Fruit fly (Drosophila melanogaster) whole organism, embryonic: ENCODE measurements around the gene fit.

Experiments used
- B-H1 ChIP-seq: fragments of 200-800 bp; sonication (Bioruptor generic); IDR thresholded peaks from 3 replicates; pipeline ENCODE4 v1.3.6; 2022; ENCODE audit warnings: missing biosample characterization, missing genetic modification characterization
- C15 ChIP-seq: fragments of 200-800 bp; sonication (Bioruptor generic); IDR thresholded peaks from 3 replicates; pipeline ENCODE4 v1.3.6; 2022; ENCODE audit warnings: missing biosample characterization, missing genetic modification characterization
- CG10274 ChIP-seq: fragments of 200-800 bp; sonication (Bioruptor generic); optimal IDR thresholded peaks from 3 replicates; lab custom pipeline; 2017; ENCODE audit warnings: missing biosample characterization, mild to moderate bottlenecking, missing genetic modification characterization
- CG11696 ChIP-seq: fragments of 200-800 bp; sonication (Bioruptor generic); IDR thresholded peaks from 2 replicates; pipeline ENCODE4 v1.3.6; 2022; ENCODE audit warnings: missing biosample characterization, missing genetic modification characterization
- CG12236 ChIP-seq: fragments of 200-800 bp; sonication (Bioruptor generic); optimal IDR thresholded peaks from 2 replicates; lab custom pipeline; 2016; ENCODE audit warnings: missing biosample characterization, missing genetic modification characterization
- CG13287 ChIP-seq: fragments of 200-800 bp; sonication (Bioruptor generic); IDR thresholded peaks from 2 replicates; pipeline ENCODE4 v1.3.6; 2022; ENCODE audit warnings: missing biosample characterization, missing genetic modification characterization; ENCODE audit not compliant: partially characterized antibody
- CG13894 ChIP-seq: fragments of 200-800 bp; sonication (Bioruptor generic); optimal IDR thresholded peaks from 3 replicates; lab custom pipeline; 2018; ENCODE audit warnings: missing biosample characterization, mild to moderate bottlenecking, missing genetic modification characterization, moderate library complexity
- CG14860 ChIP-seq: fragments of 200-800 bp; sonication (Bioruptor generic); IDR thresholded peaks from 3 replicates; pipeline ENCODE4 v1.3.6; 2022; ENCODE audit warnings: missing biosample characterization, missing genetic modification characterization; ENCODE audit not compliant: partially characterized antibody
- CG15514 ChIP-seq: fragments of 200-800 bp; sonication (Bioruptor generic); optimal IDR thresholded peaks from 3 replicates; lab custom pipeline; 2017; ENCODE audit warnings: missing biosample characterization, missing genetic modification characterization, mild to moderate bottlenecking, moderate library complexity, missing genetic modification reagents
- CG16813 ChIP-seq: fragments of 200-800 bp; sonication (Bioruptor generic); IDR thresholded peaks from 3 replicates; pipeline ENCODE4 v1.3.6; 2022; ENCODE audit warnings: missing biosample characterization, missing genetic modification characterization; ENCODE audit not compliant: partially characterized antibody
- CG17186 ChIP-seq: fragments of 200-800 bp; sonication (Bioruptor generic); optimal IDR thresholded peaks from 3 replicates; lab custom pipeline; 2017; ENCODE audit warnings: missing biosample characterization, missing genetic modification reagents, missing genetic modification characterization
- CG17568 ChIP-seq: fragments of 200-800 bp; sonication (Bioruptor generic); optimal IDR thresholded peaks from 2 replicates; lab custom pipeline; 2018; ENCODE audit warnings: missing biosample characterization, mild to moderate bottlenecking, missing genetic modification characterization, moderate library complexity
- CG2199 ChIP-seq: fragments of 200-800 bp; sonication (Bioruptor generic); IDR thresholded peaks from 3 replicates; pipeline ENCODE4 v1.3.6; 2022; ENCODE audit warnings: missing biosample characterization, missing genetic modification characterization
- CG3065 ChIP-seq: fragments of 200-800 bp; sonication (Bioruptor generic); optimal IDR thresholded peaks from 2 replicates; lab custom pipeline; 2016; ENCODE audit warnings: missing biosample characterization, missing genetic modification characterization
- CG32532 ChIP-seq: fragments of 200-800 bp; sonication (Bioruptor generic); IDR thresholded peaks from 2 replicates; pipeline ENCODE4 v1.3.6; 2022; ENCODE audit warnings: missing biosample characterization, missing genetic modification characterization
- CG4282 ChIP-seq: fragments of 200-800 bp; sonication (Bioruptor generic); optimal IDR thresholded peaks from 2 replicates; lab custom pipeline; 2016; ENCODE audit warnings: missing biosample characterization, missing genetic modification characterization
- CG4707 ChIP-seq: fragments of 200-800 bp; sonication (Bioruptor generic); optimal IDR thresholded peaks from 2 replicates; lab custom pipeline; 2018; ENCODE audit warnings: missing biosample characterization, mild to moderate bottlenecking, missing genetic modification characterization, moderate library complexity
- CG4730 ChIP-seq: fragments of 200-800 bp; sonication (Bioruptor generic); IDR thresholded peaks from 2 replicates; pipeline ENCODE4 v1.3.6; 2022; ENCODE audit warnings: missing biosample characterization, missing genetic modification characterization
- CG6272 ChIP-seq: fragments of 200-800 bp; sonication (Bioruptor generic); IDR thresholded peaks from 2 replicates; pipeline ENCODE4 v1.3.6; 2022; ENCODE audit warnings: missing biosample characterization, missing genetic modification characterization
- CG8765 ChIP-seq: fragments of 200-800 bp; sonication (Bioruptor generic); IDR thresholded peaks from 2 replicates; pipeline ENCODE4 v1.3.6; 2022; ENCODE audit warnings: missing biosample characterization, missing genetic modification characterization
- Chrac-16 ChIP-seq: fragments of 200-800 bp; sonication (Bioruptor generic); optimal IDR thresholded peaks from 3 replicates; lab custom pipeline; 2016; ENCODE audit warnings: missing biosample characterization, missing genetic modification characterization
- Ets65A ChIP-seq: fragments of 200-800 bp; sonication (Bioruptor generic); peaks from one replicate; lab custom pipeline; 2016; ENCODE audit warnings: missing biosample characterization, missing genetic modification characterization
- Hey ChIP-seq: fragments of 200-800 bp; sonication (Bioruptor generic); optimal IDR thresholded peaks from 3 replicates; lab custom pipeline; 2018; ENCODE audit warnings: missing biosample characterization, mild to moderate bottlenecking, missing genetic modification characterization
- HmgZ ChIP-seq: fragments of 200-800 bp; sonication (Bioruptor generic); optimal IDR thresholded peaks from 2 replicates; lab custom pipeline; 2018; ENCODE audit warnings: missing biosample characterization, mild to moderate bottlenecking, missing genetic modification characterization
- Opbp ChIP-seq: fragments of 200-800 bp; sonication (Bioruptor generic); IDR thresholded peaks from 3 replicates; pipeline ENCODE4 v1.3.6; 2022; ENCODE audit warnings: missing biosample characterization, missing genetic modification characterization; ENCODE audit not compliant: partially characterized antibody
- Pdp1 ChIP-seq, 2 experiments: fragments of 200-800 bp; sonication (Bioruptor generic); optimal IDR thresholded peaks; 3 replicates each; lab custom pipeline; 2016; ENCODE audit warnings: missing biosample characterization in 2 of 2, missing genetic modification characterization in 2 of 2, mild to moderate bottlenecking in 1 of 2, moderate library complexity in 1 of 2
- amos ChIP-seq: fragments of 200-800 bp; sonication (Bioruptor generic); IDR thresholded peaks from 2 replicates; pipeline ENCODE4 v1.3.6; 2022; ENCODE audit warnings: missing biosample characterization, missing genetic modification characterization; ENCODE audit not compliant: partially characterized antibody
- aop ChIP-seq: fragments of 200-800 bp; sonication (Bioruptor generic); IDR thresholded peaks from 2 replicates; pipeline ENCODE4 v1.3.6; 2022; ENCODE audit warnings: missing biosample characterization, missing genetic modification characterization
- ase ChIP-seq: fragments of 200-800 bp; sonication (Bioruptor generic); IDR thresholded peaks from 3 replicates; pipeline ENCODE4 v1.3.6; 2022; ENCODE audit warnings: missing biosample characterization, missing genetic modification characterization
- az2 ChIP-seq: fragments of 200-800 bp; sonication (Bioruptor generic); optimal IDR thresholded peaks from 3 replicates; lab custom pipeline; 2016; ENCODE audit warnings: missing biosample characterization, missing genetic modification characterization
- cas ChIP-seq: fragments of 200-800 bp; sonication (Bioruptor generic); IDR thresholded peaks from 2 replicates; pipeline ENCODE4 v1.3.6; 2022; ENCODE audit warnings: missing biosample characterization, missing genetic modification characterization
- cwo ChIP-seq: fragments of 200-800 bp; sonication (Bioruptor generic); optimal IDR thresholded peaks from 3 replicates; lab custom pipeline; 2017; ENCODE audit warnings: missing biosample characterization, missing genetic modification characterization, mild to moderate bottlenecking, moderate library complexity, missing genetic modification reagents
- da ChIP-seq: fragments of 200-800 bp; sonication (Bioruptor generic); optimal IDR thresholded peaks from 2 replicates; lab custom pipeline; 2016; ENCODE audit warnings: missing biosample characterization, missing genetic modification characterization
- danr ChIP-seq: fragments of 200-800 bp; sonication (Bioruptor generic); IDR thresholded peaks from 2 replicates; pipeline ENCODE4 v1.3.6; 2022; ENCODE audit warnings: missing biosample characterization, missing genetic modification characterization
- dysf ChIP-seq: fragments of 200-800 bp; sonication (Bioruptor generic); IDR thresholded peaks from 3 replicates; pipeline ENCODE4 v1.3.6; 2022; ENCODE audit warnings: missing biosample characterization, missing genetic modification characterization
- gcm2 ChIP-seq: fragments of 200-800 bp; sonication (Bioruptor generic); optimal IDR thresholded peaks from 2 replicates; lab custom pipeline; 2016; ENCODE audit warnings: missing biosample characterization, missing genetic modification characterization
- grau ChIP-seq: fragments of 200-800 bp; optimal IDR thresholded peaks from 3 replicates; lab custom pipeline; 2019; ENCODE audit warnings: missing biosample characterization, mild to moderate bottlenecking, missing genetic modification characterization, moderate library complexity
- gsb-n ChIP-seq: fragments of 200-800 bp; sonication (Bioruptor generic); optimal IDR thresholded peaks from 3 replicates; lab custom pipeline; 2018; ENCODE audit warnings: missing biosample characterization, mild to moderate bottlenecking, missing genetic modification characterization
- ham ChIP-seq: fragments of 200-800 bp; sonication (Bioruptor generic); IDR thresholded peaks from 2 replicates; pipeline ENCODE4 v1.3.6; 2022; ENCODE audit warnings: missing biosample characterization, missing genetic modification characterization
- hb ChIP-seq: fragments of 200-800 bp; sonication (Bioruptor generic); IDR thresholded peaks from 3 replicates; pipeline ENCODE4 v1.3.6; 2022; ENCODE audit warnings: missing biosample characterization, missing genetic modification characterization; ENCODE audit not compliant: partially characterized antibody
- oc ChIP-seq: fragments of 200-800 bp; sonication (Bioruptor generic); optimal IDR thresholded peaks from 2 replicates; lab custom pipeline; 2018; ENCODE audit warnings: missing biosample characterization, mild to moderate bottlenecking, missing genetic modification characterization, moderate library complexity
- pita ChIP-seq: fragments of 200-800 bp; sonication (Bioruptor generic); optimal IDR thresholded peaks from 2 replicates; lab custom pipeline; 2017; ENCODE audit warnings: missing biosample characterization, mild to moderate bottlenecking, missing genetic modification characterization
- pum ChIP-seq: fragments of 200-800 bp; sonication (Bioruptor generic); optimal IDR thresholded peaks from 2 replicates; lab custom pipeline; 2016; ENCODE audit warnings: missing biosample characterization, missing genetic modification characterization
- rib ChIP-seq: fragments of 200-800 bp; sonication (Bioruptor generic); IDR thresholded peaks from 2 replicates; pipeline ENCODE4 v1.3.6; 2022; ENCODE audit warnings: missing biosample characterization, missing genetic modification characterization
- sens ChIP-seq: fragments of 200-800 bp; sonication (Bioruptor generic); peaks from one replicate; lab custom pipeline; 2016; ENCODE audit warnings: missing biosample characterization, missing genetic modification characterization
- stwl ChIP-seq: fragments of 200-800 bp; sonication (Bioruptor generic); optimal IDR thresholded peaks from 3 replicates; lab custom pipeline; 2018; ENCODE audit warnings: missing biosample characterization, mild to moderate bottlenecking, missing genetic modification characterization, moderate library complexity
- usp ChIP-seq: fragments of >200 bp; optimal IDR thresholded peaks from 2 replicates; lab custom pipeline; 2017; ENCODE audit warnings: missing biosample characterization, missing genetic modification characterization
- wek ChIP-seq: fragments of 200-800 bp; sonication (Bioruptor generic); optimal IDR thresholded peaks from 3 replicates; lab custom pipeline; 2018; ENCODE audit warnings: missing biosample characterization, mild to moderate bottlenecking, missing genetic modification characterization, moderate library complexity
- zen ChIP-seq: fragments of 200-800 bp; sonication (Bioruptor generic); optimal IDR thresholded peaks from 3 replicates; lab custom pipeline; 2018; ENCODE audit warnings: missing biosample characterization, mild to moderate bottlenecking, missing genetic modification characterization, moderate library complexity

The fit gene

dm6 chr3R:21888696-21889602 lies 4.7 kb upstream of the fit start, which contains the start of gene CG43844 (continued):
- TF ChIP-seq CG3065: no peak
- TF ChIP-seq stwl: peak; percentile 76
- no peak for TF ChIP-seq CG4707
- TF ChIP-seq rib (GFP tag; lab: Robert Waterston, UW): no peak
- TF ChIP-seq amos: peak; percentile 74
- TF ChIP-seq az2 (GFP tag; lab: Kevin White, UChicago): no peak
- TF ChIP-seq CG13287: peak; percentile 71
- TF ChIP-seq CG11696: no peak
- peak; percentile 54; the same call in 2 of the 3 replicates for TF ChIP-seq Opbp
- TF ChIP-seq CG8765 (GFP tag; lab: Robert Waterston, UW): no peak
- TF ChIP-seq CG4730: no peak
- TF ChIP-seq Ets65A: peak; percentile 60
- TF ChIP-seq CG17186: no peak
- peak in 1 of 2 experiments; percentile 21 for TF ChIP-seq Pdp1 (GFP tag; optimal IDR thresholded peaks at IDR 0.05; lab: Kevin White, UChicago)
- no peak for TF ChIP-seq zen
- TF ChIP-seq gsb-n (tag; lab: Kevin White, UChicago): no peak
- TF ChIP-seq pita (GFP tag; lab: Kevin White, UChicago): peak; percentile 72
- peak; percentile 50 for TF ChIP-seq grau (tag; lab: Kevin White, UChicago)
- TF ChIP-seq Chrac-16 (GFP tag; lab: Kevin White, UChicago): no peak
- no peak for TF ChIP-seq ase (GFP tag; lab: Robert Waterston, UW)
- TF ChIP-seq B-H1 (GFP tag; lab: Robert Waterston, UW): no peak
- peak; percentile 34; the same call in 2 of the 3 replicates for TF ChIP-seq CG14860 (GFP tag; lab: Robert Waterston, UW)
- peak; percentile 64; the same call in 1 of the 3 replicates for TF ChIP-seq hb (GFP tag; lab: Robert Waterston, UW)
- peak; percentile 43 for TF ChIP-seq HmgZ (tag; lab: Kevin White, UChicago)
- TF ChIP-seq CG4282 (GFP tag; lab: Kevin White, UChicago): no peak
- no peak for TF ChIP-seq cas (GFP tag; lab: Robert Waterston, UW)
- TF ChIP-seq pum: no peak
- TF ChIP-seq wek: no peak
- peak; percentile 90 for TF ChIP-seq CG10274 (GFP tag; lab: Kevin White, UChicago)
- no peak for TF ChIP-seq gcm2 (GFP tag; lab: Kevin White, UChicago)
- no peak for TF ChIP-seq da (GFP tag; lab: Kevin White, UChicago)
- TF ChIP-seq Hey: peak; percentile 65
- TF ChIP-seq CG12236: no peak
- TF ChIP-seq CG13894: no peak
- no peak for TF ChIP-seq usp (GFP tag; lab: Kevin White, UChicago)
- TF ChIP-seq CG16813 (GFP tag; lab: Robert Waterston, UW): peak; percentile 71
- no peak for TF ChIP-seq dysf (GFP tag; lab: Robert Waterston, UW)
- TF ChIP-seq sens (GFP tag; lab: Kevin White, UChicago): peak; percentile 52
- TF ChIP-seq CG32532: 0 out of 2 replicates have a peak, but pooled peaks have one; percentile 4
- TF ChIP-seq danr (GFP tag; lab: Robert Waterston, UW): no peak
- no peak for TF ChIP-seq oc
- TF ChIP-seq cwo: no peak
- TF ChIP-seq CG15514 (GFP tag; lab: Kevin White, UChicago): no peak
- peak; percentile 20; the same call in 1 of the 2 replicates for TF ChIP-seq CG6272
- TF ChIP-seq CG2199 (GFP tag; lab: Robert Waterston, UW): peak; percentile 80
- no peak for TF ChIP-seq ham
- TF ChIP-seq C15: no peak
- TF ChIP-seq aop (GFP tag; lab: Robert Waterston, UW): no peak
- TF ChIP-seq CG17568 (GFP tag; lab: Kevin White, UChicago): no peak
